Fruit fly (Drosophila melanogaster): ENCODE measurements around the gene CG6661.

CG6661 gene

dm6 chr3L:14037655-14038644 is 3.4 kb downstream of the CG6661 start:
- TF ChIP-seq Dll (optimal IDR thresholded peaks at IDR 0.05): peak; percentile 71
- TF ChIP-seq CG8478 (optimal IDR thresholded peaks at IDR 0.05): no peak

dm6 chr3L:14049620-14050253 is 15.2 kb downstream of the CG6661 start, which contains the start of gene Neurl4:
Gene Neurl4 (minus strand): TSS chr3L:14049892.
- TF ChIP-seq pan (optimal IDR thresholded peaks at IDR 0.05) (no peak), EcR (GFP tag; optimal IDR thresholded peaks at IDR 0.05) (no peak), psq (optimal IDR thresholded peaks at IDR 0.05) (no peak), CG8478 (optimal IDR thresholded peaks at IDR 0.05) (no peak), Dll (optimal IDR thresholded peaks at IDR 0.05) (no peak), usp (GFP tag; optimal IDR thresholded peaks at IDR 0.05) (no peak)

- TF ChIP-seq psq (optimal IDR thresholded peaks at IDR 0.05) (no peak), EcR (GFP tag; optimal IDR thresholded peaks at IDR 0.05) (no peak), CG8478 (optimal IDR thresholded peaks at IDR 0.05) (no peak), usp (GFP tag; optimal IDR thresholded peaks at IDR 0.05) (no peak), pan (optimal IDR thresholded peaks at IDR 0.05) (no peak), Dll (optimal IDR thresholded peaks at IDR 0.05) (no peak)
Observed at dm6 chr3L:14050944-14051548, 16.5 kb downstream of the CG6661 start, which contains the start of gene CG6833. Gene CG6833 (plus strand): TSS chr3L:14051206.

dm6 chr3L:14053073-14053643 is 18.6 kb downstream of the CG6661 start, which contains the start of the genes CG13484 and Frl:
Gene CG13484 (minus strand): TSS chr3L:14053079.
Gene Frl (plus strand): TSS chr3L:14053215.
- TF ChIP-seq pan (optimal IDR thresholded peaks at IDR 0.05) (no peak), psq (optimal IDR thresholded peaks at IDR 0.05) (no peak), usp (GFP tag; optimal IDR thresholded peaks at IDR 0.05) (no peak), Dll (optimal IDR thresholded peaks at IDR 0.05) (no peak), CG8478 (optimal IDR thresholded peaks at IDR 0.05) (no peak), EcR (GFP tag; optimal IDR thresholded peaks at IDR 0.05) (no peak)

dm6 chr3L:14053806-14054205 is 19.2 kb downstream of the CG6661 start:
- no peak for TF ChIP-seq EcR (GFP tag; optimal IDR thresholded peaks at IDR 0.05)

- TF ChIP-seq EcR (GFP tag; optimal IDR thresholded peaks at IDR 0.05) (no peak), usp (GFP tag; optimal IDR thresholded peaks at IDR 0.05) (no peak), Dll (optimal IDR thresholded peaks at IDR 0.05) (no peak)
Observed at dm6 chr3L:14055260-14055696, 20.7 kb downstream of the CG6661 start.

dm6 chr3L:14055815-14056516 is 21.4 kb downstream of the CG6661 start:
- TF ChIP-seq psq (optimal IDR thresholded peaks at IDR 0.05) (no peak), Dll (optimal IDR thresholded peaks at IDR 0.05) (no peak), EcR (GFP tag; optimal IDR thresholded peaks at IDR 0.05) (no peak), CG8478 (optimal IDR thresholded peaks at IDR 0.05) (no peak), pan (optimal IDR thresholded peaks at IDR 0.05) (no peak), usp (GFP tag; optimal IDR thresholded peaks at IDR 0.05) (no peak)

- TF ChIP-seq pan (optimal IDR thresholded peaks at IDR 0.05) (no peak), usp (GFP tag; optimal IDR thresholded peaks at IDR 0.05) (no peak), Dll (optimal IDR thresholded peaks at IDR 0.05) (no peak), psq (optimal IDR thresholded peaks at IDR 0.05) (no peak), EcR (GFP tag; optimal IDR thresholded peaks at IDR 0.05) (no peak), CG8478 (optimal IDR thresholded peaks at IDR 0.05) (no peak)
Observed at dm6 chr3L:14056816-14057215, 22.2 kb downstream of the CG6661 start.

- TF ChIP-seq usp (GFP tag; optimal IDR thresholded peaks at IDR 0.05) (no peak), psq (optimal IDR thresholded peaks at IDR 0.05) (no peak), Dll (optimal IDR thresholded peaks at IDR 0.05) (no peak), CG8478 (optimal IDR thresholded peaks at IDR 0.05) (no peak), EcR (GFP tag; optimal IDR thresholded peaks at IDR 0.05) (no peak), pan (optimal IDR thresholded peaks at IDR 0.05) (no peak)
Observed at dm6 chr3L:14059266-14059974, 24.8 kb downstream of the CG6661 start.

- TF ChIP-seq psq (optimal IDR thresholded peaks at IDR 0.05): no peak
Observed at dm6 chr3L:14062702-14063101, 28.1 kb downstream of the CG6661 start.
